Worm (Caenorhabditis elegans): Measurements from ENCODE around the gene mec-17.

Gene mec-17

ce11 chrIV:8009374-8009773 lies 22.4 kb upstream of the mec-17 start:
- TF ChIP-seq tbx-7 (tag; optimal IDR thresholded peaks at IDR 0.05) (no peak), ceh-48 (tag; optimal IDR thresholded peaks at IDR 0.05) (no peak), Y22D7AL.16 (tag; optimal IDR thresholded peaks at IDR 0.05) (no peak), tbx-2 (tag; optimal IDR thresholded peaks at IDR 0.05) (no peak), ceh-24 (tag; optimal IDR thresholded peaks at IDR 0.05) (no peak), K09A11.1 (tag; optimal IDR thresholded peaks at IDR 0.05; ENCODE audit: insufficient read depth) (no peak), ets-4 (tag; optimal IDR thresholded peaks at IDR 0.05) (no peak), npax-4 (tag; optimal IDR thresholded peaks at IDR 0.05) (no peak), fkh-10 (GFP tag; optimal IDR thresholded peaks at IDR 0.05) (no peak), eyg-1 (tag; optimal IDR thresholded peaks at IDR 0.05) (no peak), ahr-1 (tag; optimal IDR thresholded peaks at IDR 0.05) (no peak), unc-3 (GFP tag; conservative IDR thresholded peaks at IDR 0.05) (no peak), unc-3 (tag; optimal IDR thresholded peaks at IDR 0.05) (no peak), fkh-6 (tag; optimal IDR thresholded peaks at IDR 0.05) (no peak), F13H6.1 (tag; optimal IDR thresholded peaks at IDR 0.05) (no peak), ceh-9 (tag; optimal IDR thresholded peaks at IDR 0.05) (no peak), sox-4 (tag; optimal IDR thresholded peaks at IDR 0.05) (no peak), lin-11 (tag; optimal IDR thresholded peaks at IDR 0.05) (no peak), pha-2 (tag; optimal IDR thresholded peaks at IDR 0.05) (no peak), pax-1 (tag; optimal IDR thresholded peaks at IDR 0.05) (no peak)

- TF ChIP-seq pha-2 (tag; optimal IDR thresholded peaks at IDR 0.05) = no peak
- TF ChIP-seq lin-11 (tag; optimal IDR thresholded peaks at IDR 0.05) = no peak
- TF ChIP-seq fkh-10 (GFP tag; optimal IDR thresholded peaks at IDR 0.05) = no peak
- TF ChIP-seq madf-2 (tag; optimal IDR thresholded peaks at IDR 0.05) = no peak
- no peak for TF ChIP-seq C38D4.7 (GFP tag; optimal IDR thresholded peaks at IDR 0.05)
- peak; percentile 62 for TF ChIP-seq ceh-34 (tag; optimal IDR thresholded peaks at IDR 0.05)
- TF ChIP-seq Y22D7AL.16 (tag; optimal IDR thresholded peaks at IDR 0.05) = no peak
- TF ChIP-seq tbx-7 (tag; optimal IDR thresholded peaks at IDR 0.05) = no peak
- no peak for TF ChIP-seq elt-2 (tag; optimal IDR thresholded peaks at IDR 0.05)
- peak; percentile 23 for TF ChIP-seq ceh-31 (tag; optimal IDR thresholded peaks at IDR 0.05)
- TF ChIP-seq sdc-2 (tag; optimal IDR thresholded peaks at IDR 0.05) = no peak
- TF ChIP-seq unc-86 (tag; optimal IDR thresholded peaks at IDR 0.05) = no peak
- peak; percentile 20 for TF ChIP-seq nfya-1 (tag; optimal IDR thresholded peaks at IDR 0.05)
These were observed 21.2 kb upstream of the mec-17 start for ce11 chrIV:8008137-8008536.

DNA sequence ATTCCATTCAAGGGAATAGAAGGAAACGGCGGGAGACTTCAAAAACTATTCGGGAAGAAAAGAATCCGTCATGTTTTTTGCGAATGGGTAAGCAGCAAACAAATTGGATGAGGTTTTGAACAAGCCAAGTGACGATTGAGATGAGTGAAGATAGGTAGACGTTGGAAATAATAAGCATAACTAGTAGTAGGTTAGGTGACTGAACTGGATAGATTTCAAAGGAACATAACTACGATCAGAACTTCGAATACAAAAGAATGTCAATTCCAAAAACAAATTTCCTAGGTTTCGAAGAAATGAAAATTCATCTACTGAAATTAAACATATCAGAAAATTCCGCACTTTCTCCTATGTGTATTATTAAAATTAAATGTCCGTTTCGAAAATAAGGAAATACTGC lies 20.6 kb upstream of the mec-17 start:
- no peak for TF ChIP-seq ceh-48 (tag; optimal IDR thresholded peaks at IDR 0.05)
- TF ChIP-seq ceh-31 (tag; optimal IDR thresholded peaks at IDR 0.05) = no peak
- no peak for TF ChIP-seq hlh-30 (tag; optimal IDR thresholded peaks at IDR 0.05; ENCODE audit: insufficient read depth)
- no peak for TF ChIP-seq fkh-10 (GFP tag; optimal IDR thresholded peaks at IDR 0.05)
- no peak for TF ChIP-seq unc-42 (tag; optimal IDR thresholded peaks at IDR 0.05)
- no peak for TF ChIP-seq hlh-15 (tag; optimal IDR thresholded peaks at IDR 0.05)
- no peak for TF ChIP-seq ceh-14 (tag; optimal IDR thresholded peaks at IDR 0.05)
- TF ChIP-seq ceh-22 (tag; optimal IDR thresholded peaks at IDR 0.05) = no peak

ce11 chrIV:8006161-8006560 lies 19.2 kb upstream of the mec-17 start:
- TF ChIP-seq pat-9 (tag; optimal IDR thresholded peaks at IDR 0.05) (no peak), ttx-3 (tag; optimal IDR thresholded peaks at IDR 0.05) (no peak), ceh-34 (tag; optimal IDR thresholded peaks at IDR 0.05) (no peak), tbx-2 (tag; optimal IDR thresholded peaks at IDR 0.05) (no peak), hlh-6 (tag; optimal IDR thresholded peaks at IDR 0.05) (no peak), ref-2 (tag; optimal IDR thresholded peaks at IDR 0.05) (no peak), unc-86 (tag; optimal IDR thresholded peaks at IDR 0.05) (no peak), rnt-1 (tag; optimal IDR thresholded peaks at IDR 0.05) (no peak), ceh-30 (tag; optimal IDR thresholded peaks at IDR 0.05) (no peak), unc-42 (tag; optimal IDR thresholded peaks at IDR 0.05) (no peak)
